Worm (Caenorhabditis elegans) whole organism, L3 larva: ENCODE data around the gene srg-16.
"Not testable (repeated sequence)": the region's sequence is repeated elsewhere in the genome, so short reads cannot be mapped to it uniquely, and the experiment has no call there.

Experiments used
- ZK546.5 ChIP-seq: sonication (generic microtip); optimal IDR thresholded peaks from 2 replicates; lab custom pipeline; 2017; ENCODE audit warnings: missing biosample characterization, missing genetic modification characterization
- ama-1 ChIP-seq: fragments of 150-350 bp; optimal IDR thresholded peaks from 2 replicates; lab custom pipeline; 2018
- egl-27 ChIP-seq: sonication (generic microtip); optimal IDR thresholded peaks from 4 replicates; lab custom pipeline; 2017; ENCODE audit warnings: missing biosample characterization, missing genetic modification reagents, missing genetic modification characterization
- elt-1 ChIP-seq: fragments of 150-350 bp; optimal IDR thresholded peaks from 2 replicates; lab custom pipeline; 2014; ENCODE audit warnings: missing biosample characterization, missing genetic modification characterization
- eor-1 ChIP-seq, 2 experiments: fragments of 150-350 bp; optimal IDR thresholded peaks; 2 replicates each; lab custom pipeline; 2014 to 2018; ENCODE audit warnings: missing biosample characterization in 2 of 2, missing genetic modification characterization in 2 of 2
- fos-1 ChIP-seq: fragments of 150-350 bp; optimal IDR thresholded peaks from 2 replicates; lab custom pipeline; 2014; ENCODE audit warnings: missing biosample characterization, missing genetic modification characterization
- hmg-11 ChIP-seq: sonication (generic microtip); optimal IDR thresholded peaks from 2 replicates; lab custom pipeline; 2016; ENCODE audit warnings: missing genetic modification characterization, missing compliant biosample characterization
- lin-15B ChIP-seq: fragments of 150-350 bp; optimal IDR thresholded peaks from 2 replicates; lab custom pipeline; 2014; ENCODE audit warnings: missing biosample characterization, missing genetic modification characterization
- lin-39 ChIP-seq: fragments of 150-350 bp; optimal IDR thresholded peaks from 2 replicates; lab custom pipeline; 2018; ENCODE audit warnings: missing biosample characterization, missing genetic modification reagents, missing genetic modification characterization
- lsy-12 ChIP-seq: sonication (generic microtip); optimal IDR thresholded peaks from 2 replicates; lab custom pipeline; 2016; ENCODE audit warnings: mild to moderate bottlenecking, missing genetic modification characterization, missing compliant biosample characterization
- mdl-1 ChIP-seq: fragments of 150-350 bp; optimal IDR thresholded peaks from 2 replicates; lab custom pipeline; 2014; ENCODE audit warnings: missing biosample characterization, missing genetic modification characterization
- mml-1 ChIP-seq: fragments of 150-350 bp; sonication (generic microtip); optimal IDR thresholded peaks from 3 replicates; lab custom pipeline; 2014; ENCODE audit warnings: missing biosample characterization, missing genetic modification characterization
- nfya-1 ChIP-seq: sonication (generic microtip); optimal IDR thresholded peaks from 2 replicates; lab custom pipeline; 2017; ENCODE audit warnings: missing genetic modification characterization, mild to moderate bottlenecking, missing compliant biosample characterization, antibody characterized with exemption, moderate library complexity; ENCODE audit not compliant: insufficient read depth
- nhr-23 ChIP-seq: fragments of 150-350 bp; optimal IDR thresholded peaks from 2 replicates; lab custom pipeline; 2014; ENCODE audit warnings: missing biosample characterization, missing genetic modification reagents, missing genetic modification characterization
- nhr-237 ChIP-seq: fragments of 150-350 bp; optimal IDR thresholded peaks from 2 replicates; lab custom pipeline; 2014; ENCODE audit warnings: missing biosample characterization, missing genetic modification characterization
- nhr-25 ChIP-seq: sonication (generic microtip); optimal IDR thresholded peaks from 2 replicates; lab custom pipeline; 2017; ENCODE audit warnings: missing biosample characterization, missing genetic modification characterization
- nhr-28 ChIP-seq: fragments of 150-350 bp; optimal IDR thresholded peaks from 2 replicates; lab custom pipeline; 2014; ENCODE audit warnings: missing biosample characterization, missing genetic modification characterization
- nhr-43 ChIP-seq: sonication (generic microtip); optimal IDR thresholded peaks from 2 replicates; lab custom pipeline; 2016; ENCODE audit warnings: mild to moderate bottlenecking, missing genetic modification characterization, missing compliant biosample characterization; ENCODE audit not compliant: poor library complexity, severe bottlenecking
- nhr-67 ChIP-seq: fragments of 150-350 bp; optimal IDR thresholded peaks from 2 replicates; lab custom pipeline; 2014; ENCODE audit warnings: missing biosample characterization, missing genetic modification characterization
- nhr-77 ChIP-seq: fragments of 150-350 bp; optimal IDR thresholded peaks from 2 replicates; lab custom pipeline; 2014; ENCODE audit warnings: missing biosample characterization, missing genetic modification characterization
- pha-4 ChIP-seq: fragments of 150-350 bp; optimal IDR thresholded peaks from 2 replicates; lab custom pipeline; 2014; ENCODE audit warnings: missing biosample characterization, missing genetic modification reagents, missing genetic modification characterization
- pqm-1 ChIP-seq: fragments of 150-350 bp; optimal IDR thresholded peaks from 2 replicates; lab custom pipeline; 2017; ENCODE audit warnings: missing biosample characterization, missing genetic modification characterization, inconsistent platforms
- sea-2 ChIP-seq: fragments of 150-350 bp; sonication (generic microtip); optimal IDR thresholded peaks from 4 replicates; lab custom pipeline; 2014; ENCODE audit warnings: missing biosample characterization, missing genetic modification reagents, missing genetic modification characterization
- skn-1 ChIP-seq: fragments of 150-350 bp; optimal IDR thresholded peaks from 2 replicates; lab custom pipeline; 2014; ENCODE audit warnings: missing biosample characterization, missing genetic modification characterization
- snpc-4 ChIP-seq: fragments of 150-350 bp; optimal IDR thresholded peaks from 2 replicates; lab custom pipeline; 2014; ENCODE audit warnings: missing biosample characterization, missing genetic modification characterization
- tbx-2 ChIP-seq: sonication (generic microtip); optimal IDR thresholded peaks from 2 replicates; lab custom pipeline; 2016; ENCODE audit warnings: mild to moderate bottlenecking, missing genetic modification characterization, missing compliant biosample characterization
- unc-39 ChIP-seq: sonication (generic microtip); optimal IDR thresholded peaks from 4 replicates; lab custom pipeline; 2017; ENCODE audit warnings: missing biosample characterization, missing genetic modification characterization
- unc-62 ChIP-seq: fragments of 150-350 bp; sonication (generic microtip); optimal IDR thresholded peaks from 4 replicates; lab custom pipeline; 2014; ENCODE audit warnings: missing biosample characterization, missing genetic modification reagents, missing genetic modification characterization
- ztf-11 ChIP-seq: fragments of 150-350 bp; optimal IDR thresholded peaks from 2 replicates; lab custom pipeline; 2014; ENCODE audit warnings: missing biosample characterization, missing genetic modification characterization
- ztf-4 ChIP-seq: fragments of 150-350 bp; optimal IDR thresholded peaks from 2 replicates; lab custom pipeline; 2014; ENCODE audit warnings: missing biosample characterization, missing genetic modification characterization

The srg-16 gene

DNA sequence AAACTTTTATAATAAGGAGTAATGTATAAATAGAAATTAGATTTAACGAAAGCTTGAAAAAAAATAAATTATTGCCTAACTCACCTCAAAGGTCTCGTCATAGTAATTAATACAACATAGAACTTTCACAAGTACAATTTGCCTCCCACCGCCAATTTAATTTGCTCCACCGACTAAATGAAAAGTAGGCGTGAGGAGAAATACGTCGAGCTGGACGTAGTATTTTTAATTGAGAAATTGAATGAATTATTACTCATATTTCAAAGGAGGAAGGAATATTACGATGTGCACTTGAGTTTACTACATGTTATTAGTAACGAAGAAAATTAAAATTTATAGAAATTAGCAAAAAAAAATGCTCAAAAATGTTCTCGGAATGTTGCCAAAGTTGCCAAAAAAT lies 28.5 kb upstream of the srg-16 start, which contains the start of gene Y57A10C.9:
TSS of gene Y57A10C.9 (minus strand) at position 101 of the 400 bp plus-strand sequence.
- TF ChIP-seq nhr-77 (tag; lab: Kevin White, UChicago) (no peak), unc-62 (GFP tag; lab: Kevin White, UChicago) (no peak), pqm-1 (tag; lab: Kevin White, UChicago) (no peak), nfya-1 (no peak), lsy-12 (tag; lab: Kevin White, UChicago) (no peak), lin-15B (no peak), nhr-25 (tag; lab: Kevin White, UChicago) (no peak), snpc-4 (tag; lab: Kevin White, UChicago) (no peak)

DNA sequence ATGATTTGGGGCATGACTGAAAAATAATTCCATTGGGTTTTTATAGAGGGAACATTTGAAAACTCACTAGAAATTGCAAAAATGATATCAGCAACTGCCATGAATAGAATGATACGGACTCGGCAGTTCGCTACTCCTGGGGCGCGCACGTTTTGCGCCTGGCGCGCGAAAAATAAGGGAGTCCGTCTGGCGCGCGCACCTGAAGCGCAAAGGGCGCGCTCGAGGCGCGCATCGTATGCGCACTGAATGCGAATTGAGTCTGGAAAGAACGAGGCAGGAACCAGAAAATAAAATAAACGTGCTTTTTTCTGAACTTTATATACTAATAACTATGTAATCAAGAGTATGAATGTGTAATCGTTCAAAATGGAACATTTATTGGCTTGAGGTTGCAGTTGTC lies 25.8 kb upstream of the srg-16 start, which contains the start of gene Y57A10C.10:
TSS of gene Y57A10C.10 (minus strand) at position 101 of the 400 bp plus-strand sequence.
- TF ChIP-seq nhr-237, elt-1, fos-1 (tag; lab: Kevin White, UChicago): not testable (repeated sequence)
- TF ChIP-seq, all 47 proteins: peak for 0; not testable (repeated sequence) for 47

DNA sequence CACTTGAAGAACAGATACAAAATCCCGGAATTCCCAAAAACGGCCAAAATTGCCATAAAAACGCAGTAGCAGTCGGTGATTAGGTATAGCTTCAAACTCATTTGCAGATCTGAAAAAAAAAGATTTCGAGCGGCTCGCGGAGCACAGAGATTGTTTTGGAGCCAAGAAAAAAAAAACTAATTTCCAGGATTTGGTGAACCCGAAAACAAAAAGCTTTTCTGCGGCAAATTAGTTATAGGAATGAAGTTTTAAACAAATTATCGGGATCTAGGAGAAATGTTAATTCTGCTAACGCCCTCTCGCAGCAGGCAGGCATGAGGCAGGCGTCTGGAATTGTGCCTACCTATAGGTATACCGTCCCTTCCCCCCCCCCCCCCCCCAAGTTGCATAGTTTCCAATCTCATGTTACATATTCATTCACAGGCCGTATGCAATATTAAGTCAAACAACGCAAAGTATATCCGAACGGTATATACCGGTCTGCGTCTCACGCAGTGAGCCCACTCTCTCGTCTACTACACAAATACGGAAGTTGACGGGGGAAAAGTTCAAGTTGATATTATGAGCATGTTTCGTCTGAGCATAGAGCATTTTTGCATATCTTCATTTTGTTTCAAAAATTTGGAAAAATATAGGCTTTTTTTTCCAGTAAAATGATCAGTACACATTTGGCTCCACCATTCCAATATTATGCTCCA lies 22.1 kb upstream of the srg-16 start, which contains the start of the genes W05H5.1 and pitr-6:
TSS of gene W05H5.1 (minus strand) at position 101 of the 698 bp plus-strand sequence.
TSS of gene pitr-6 (plus strand) at position 648 of the 698 bp plus-strand sequence.
- TF ChIP-seq nhr-43 (no peak), ZK546.5 (no peak), elt-1 (tag; lab: Kevin White, UChicago) (no peak), nhr-67 (tag; lab: Kevin White, UChicago) (no peak), tbx-2 (no peak), ztf-4 (tag; lab: Kevin White, UChicago) (no peak), ama-1 (lab: Kevin White, UChicago) (no peak), nhr-23 (tag; lab: Kevin White, UChicago) (no peak), hmg-11 (no peak), nhr-28 (tag; lab: Kevin White, UChicago) (no peak), skn-1 (tag; lab: Kevin White, UChicago) (no peak), eor-1 (tag; optimal IDR thresholded peaks at IDR 0.05; lab: Kevin White, UChicago) (no peak), lin-39 (tag; lab: Kevin White, UChicago) (no peak), unc-39 (tag; lab: Kevin White, UChicago) (no peak)

DNA sequence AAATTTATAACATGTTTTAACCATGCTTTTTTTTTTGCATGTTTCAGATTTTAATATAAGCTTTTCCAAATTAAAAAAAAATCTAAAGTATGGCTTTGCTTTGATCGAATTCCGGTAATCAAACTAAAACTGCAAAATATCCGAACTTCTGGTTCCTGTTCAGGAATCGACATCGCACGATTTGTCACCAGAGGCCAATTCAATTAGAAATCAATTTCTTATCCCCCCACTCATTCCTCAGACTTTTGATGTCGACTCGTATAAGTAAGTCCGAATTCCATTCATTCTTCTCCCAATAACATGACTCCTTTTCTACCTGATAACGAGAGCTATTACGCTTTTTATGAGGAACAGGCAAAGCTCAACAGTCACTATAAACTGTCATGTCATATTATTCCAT lies 18.7 kb upstream of the srg-16 start, which contains the start of gene srh-27:
TSS of gene srh-27 (plus strand) at position 301 of the 400 bp plus-strand sequence.
- TF ChIP-seq egl-27 (tag; lab: Kevin White, UChicago) (no peak), nhr-25 (tag; lab: Kevin White, UChicago) (no peak), nhr-67 (tag; lab: Kevin White, UChicago) (no peak), fos-1 (tag; lab: Kevin White, UChicago) (no peak), nhr-237 (tag; lab: Kevin White, UChicago) (no peak), tbx-2 (no peak), pha-4 (tag; lab: Kevin White, UChicago) (no peak), mdl-1 (tag; lab: Kevin White, UChicago) (no peak), snpc-4 (tag; lab: Kevin White, UChicago) (no peak), ama-1 (lab: Kevin White, UChicago) (no peak), sea-2 (no peak), elt-1 (tag; lab: Kevin White, UChicago) (no peak), unc-62 (GFP tag; lab: Kevin White, UChicago) (no peak), mml-1 (tag; lab: Kevin White, UChicago) (no peak)
- TF ChIP-seq, all 47 proteins: peak for 0

DNA sequence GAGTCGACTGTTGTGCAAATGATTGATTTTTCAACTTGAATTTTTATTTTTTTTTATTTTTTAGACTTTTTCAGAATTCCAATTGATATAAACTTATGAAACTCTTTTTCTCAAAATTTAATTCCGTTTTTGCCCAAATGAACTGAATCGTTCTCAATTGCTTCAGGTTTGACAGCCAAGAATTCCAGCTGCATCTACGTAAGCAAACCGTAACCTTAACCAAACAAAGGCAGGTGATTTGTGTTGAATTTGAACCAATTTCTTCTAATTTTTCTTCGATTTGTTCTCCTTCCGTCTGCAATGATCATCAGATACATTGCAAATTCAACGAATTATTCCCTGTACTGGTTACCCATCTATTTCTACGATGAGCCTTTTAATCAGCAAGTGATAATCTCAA lies 17.1 kb upstream of the srg-16 start, which contains the start of gene sre-34:
TSS of gene sre-34 (plus strand) at position 301 of the 400 bp plus-strand sequence.
- no peak for TF ChIP-seq ztf-11 (tag; lab: Kevin White, UChicago)
